Fruit fly (Drosophila melanogaster) whole organism: ENCODE results near the gene CG31019.

Source experiments
- CG8478 ChIP-seq: fragments of >200 bp; optimal IDR thresholded peaks from 2 replicates; lab custom pipeline; 2018; ENCODE audit warnings: inconsistent platforms
- Dll ChIP-seq: fragments of >200 bp; optimal IDR thresholded peaks from 2 replicates; lab custom pipeline; 2017
- psq ChIP-seq: fragments of >200 bp; optimal IDR thresholded peaks from 2 replicates; lab custom pipeline; 2017
- usp ChIP-seq: fragments of >200 bp; optimal IDR thresholded peaks from 2 replicates; lab custom pipeline; 2017; ENCODE audit warnings: missing biosample characterization, missing genetic modification characterization, mixed read lengths

dm6 chr3R:30603881-30604280 lies 7.1 kb downstream of the CG31019 start, which contains the start of gene PH4alphaNE3:
- TF ChIP-seq usp (GFP tag; lab: Kevin White, UChicago) (no peak), CG8478 (lab: Kevin White, UChicago) (no peak), Dll (lab: Kevin White, UChicago) (no peak), psq (lab: Kevin White, UChicago) (no peak)
